Fruit fly (Drosophila melanogaster): ENCODE data around the gene Sox100B.
A peak's percentile ranks its signal among the peaks of the same experiment; 100 is the strongest.

DNA sequence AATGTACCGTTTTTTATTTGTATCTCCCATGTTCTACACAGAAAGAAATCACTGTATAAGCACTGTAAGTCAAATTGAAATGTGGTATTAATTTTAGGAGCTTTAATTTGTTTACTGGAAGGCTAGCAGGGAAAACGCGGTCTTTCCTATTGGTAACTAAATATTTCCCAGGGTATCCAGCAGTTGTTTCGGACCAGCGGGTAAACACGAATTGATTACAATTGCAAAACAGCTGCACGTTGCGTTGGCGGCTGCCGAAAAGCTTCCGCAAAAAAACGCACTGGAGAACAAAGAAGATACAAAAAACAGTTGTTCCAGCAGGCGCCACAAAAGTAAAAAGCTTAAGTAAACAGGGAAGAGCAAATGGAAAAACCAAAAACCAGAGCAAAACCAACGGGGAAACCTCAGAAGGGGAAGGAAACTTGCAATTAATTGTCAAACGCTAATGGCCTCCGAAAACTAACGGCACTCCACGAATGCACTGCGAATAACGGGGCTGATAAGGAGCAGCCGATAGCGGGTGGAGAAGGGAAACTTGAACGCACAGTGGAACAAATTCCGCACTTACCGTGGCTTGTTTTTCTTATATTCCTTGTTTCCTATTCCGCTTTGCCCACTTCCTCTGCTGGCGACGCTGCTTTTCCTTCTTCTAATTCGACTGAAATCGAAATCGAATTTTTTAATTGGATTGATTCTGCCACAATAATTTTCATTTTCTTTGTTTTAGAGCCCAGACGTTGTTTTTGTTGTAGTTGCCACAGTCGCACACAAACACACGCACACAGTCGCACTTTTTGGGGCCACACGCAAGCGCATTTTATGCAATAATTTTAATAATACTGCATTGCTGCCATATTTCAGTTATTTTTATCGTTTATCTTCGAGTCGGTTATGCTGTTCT, 5.0 kb upstream of the Sox100B start:
- TF ChIP-seq CG32121 (GFP tag; IDR thresholded peaks at IDR 0.05), result peak; percentile 48; the same call in 1 of the 2 replicates
- no peak for TF ChIP-seq EcR (GFP tag; optimal IDR thresholded peaks at IDR 0.05)
- TF ChIP-seq CG9948 (tag; optimal IDR thresholded peaks at IDR 0.05), result no peak
- peak; percentile 78 for TF ChIP-seq CG4496 (GFP tag; IDR thresholded peaks at IDR 0.05)

Measured in whole organism, pupa.